Fruit fly (Drosophila melanogaster) whole organism, adult: Measurements from ENCODE around the gene Ugt35D1.

Source experiments
- CG11617 ChIP-seq: fragments of 200-800 bp; sonication (Bioruptor generic); optimal IDR thresholded peaks from 2 replicates; lab custom pipeline; 2017; ENCODE audit warnings: mild to moderate bottlenecking, missing biosample characterization, missing genetic modification reagents, missing genetic modification characterization
- CG12768 ChIP-seq: fragments of 200-800 bp; sonication (Bioruptor generic); optimal IDR thresholded peaks from 2 replicates; lab custom pipeline; 2017; ENCODE audit warnings: missing biosample characterization, missing genetic modification characterization, mild to moderate bottlenecking, moderate library complexity, missing genetic modification reagents
- CG14711 ChIP-seq: fragments of 200-800 bp; sonication (Bioruptor generic); optimal IDR thresholded peaks from 2 replicates; lab custom pipeline; 2018; ENCODE audit warnings: missing biosample characterization, mild to moderate bottlenecking, missing genetic modification characterization, moderate library complexity
- CG1620 ChIP-seq: fragments of 200-800 bp; sonication (Bioruptor generic); optimal IDR thresholded peaks from 2 replicates; lab custom pipeline; 2016; ENCODE audit warnings: missing biosample characterization, missing genetic modification characterization
- CG33017 ChIP-seq: fragments of 200-800 bp; sonication (Bioruptor generic); optimal IDR thresholded peaks from 2 replicates; lab custom pipeline; 2018; ENCODE audit warnings: missing biosample characterization, mild to moderate bottlenecking, missing genetic modification characterization, moderate library complexity
- CG5204 ChIP-seq: fragments of 200-800 bp; sonication (Bioruptor generic); optimal IDR thresholded peaks from 2 replicates; lab custom pipeline; 2016; ENCODE audit warnings: missing biosample characterization, missing genetic modification characterization
- CG7045 ChIP-seq: fragments of 200-800 bp; sonication (Bioruptor generic); optimal IDR thresholded peaks from 2 replicates; lab custom pipeline; 2017; ENCODE audit warnings: missing biosample characterization, mild to moderate bottlenecking, missing genetic modification characterization
- CG7101 ChIP-seq: fragments of 200-800 bp; sonication (Bioruptor generic); optimal IDR thresholded peaks from 2 replicates; lab custom pipeline; 2018; ENCODE audit warnings: missing biosample characterization, mild to moderate bottlenecking, missing genetic modification characterization, moderate library complexity
- Clk ChIP-seq: fragments of 200-800 bp; sonication (Bioruptor generic); optimal IDR thresholded peaks from 2 replicates; lab custom pipeline; 2017; ENCODE audit warnings: missing biosample characterization, missing genetic modification characterization
- Crg-1 ChIP-seq: fragments of 200-800 bp; sonication (Bioruptor generic); optimal IDR thresholded peaks from 2 replicates; lab custom pipeline; 2016; ENCODE audit warnings: missing biosample characterization, missing genetic modification characterization
- Hr96 ChIP-seq: fragments of 200-800 bp; sonication (Bioruptor generic); optimal IDR thresholded peaks from 2 replicates; lab custom pipeline; 2016; ENCODE audit warnings: missing biosample characterization, missing genetic modification characterization
- Mnt ChIP-seq: fragments of 200-800 bp; sonication (Bioruptor generic); optimal IDR thresholded peaks from 2 replicates; lab custom pipeline; 2016; ENCODE audit warnings: missing biosample characterization, mild to moderate bottlenecking, missing genetic modification characterization
- bab1 ChIP-seq: fragments of 200-800 bp; sonication (Bioruptor generic); optimal IDR thresholded peaks from 3 replicates; lab custom pipeline; 2019; ENCODE audit warnings: missing biosample characterization, mild to moderate bottlenecking, missing genetic modification characterization, moderate library complexity
- cic ChIP-seq: fragments of 200-800 bp; sonication (Bioruptor generic); optimal IDR thresholded peaks from 2 replicates; lab custom pipeline; 2017; ENCODE audit warnings: missing biosample characterization, mild to moderate bottlenecking, missing genetic modification characterization, moderate library complexity
- cnc ChIP-seq, 2 experiments: fragments of >200 bp; optimal IDR thresholded peaks; 2 replicates each; lab custom pipeline; 2017
- kay ChIP-seq: fragments of 200-800 bp; sonication (Bioruptor generic); peaks from one replicate; lab custom pipeline; 2016; ENCODE audit warnings: missing biosample characterization, missing genetic modification characterization, borderline replicate concordance
- ovo ChIP-seq: fragments of 200-800 bp; sonication (Bioruptor generic); optimal IDR thresholded peaks from 2 replicates; lab custom pipeline; 2016; ENCODE audit warnings: missing biosample characterization, missing genetic modification characterization
- pad ChIP-seq: fragments of 200-800 bp; sonication (Bioruptor generic); optimal IDR thresholded peaks from 3 replicates; lab custom pipeline; 2017; ENCODE audit warnings: missing biosample characterization, missing genetic modification characterization, mild to moderate bottlenecking, moderate library complexity, missing genetic modification reagents
- tj ChIP-seq: fragments of 200-800 bp; sonication (Bioruptor generic); optimal IDR thresholded peaks from 3 replicates; lab custom pipeline; 2017; ENCODE audit warnings: missing biosample characterization, mild to moderate bottlenecking, missing genetic modification characterization, moderate library complexity
- toe ChIP-seq: fragments of 200-800 bp; sonication (Bioruptor generic); optimal IDR thresholded peaks from 2 replicates; lab custom pipeline; 2016; ENCODE audit warnings: missing biosample characterization, missing genetic modification characterization

Ugt35D1 gene

DNA sequence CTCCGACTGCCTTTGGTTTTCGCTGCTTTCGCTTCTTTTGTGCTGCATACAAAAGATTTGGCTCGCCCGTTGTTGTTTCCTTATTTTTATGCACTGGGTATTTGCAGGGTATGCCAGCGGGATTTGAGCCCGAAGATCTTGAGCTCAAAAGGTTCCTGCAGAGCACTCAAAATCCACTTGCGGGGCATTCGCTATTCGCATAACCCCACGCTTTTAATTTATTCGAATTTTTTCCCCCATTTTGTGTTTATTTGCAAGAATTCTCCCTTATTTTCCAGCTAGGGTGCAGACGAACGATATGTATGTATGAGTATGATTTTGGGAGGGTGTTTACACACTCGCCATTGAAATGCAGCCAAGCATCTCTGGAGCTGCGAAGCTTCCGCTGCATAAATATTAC, 26.9 kb upstream of the Ugt35D1 start:
- TF ChIP-seq Clk (GFP tag; lab: Kevin White, UChicago) (no peak), pad (GFP tag; lab: Kevin White, UChicago) (no peak), CG14711 (tag; lab: Kevin White, UChicago) (no peak), tj (GFP tag; lab: Kevin White, UChicago) (no peak), Crg-1 (GFP tag; lab: Kevin White, UChicago) (no peak), ovo (no peak), toe (GFP tag; lab: Kevin White, UChicago) (no peak), kay (no peak), Hr96 (GFP tag; lab: Kevin White, UChicago) (no peak), CG7045 (GFP tag; lab: Kevin White, UChicago) (no peak), CG11617 (GFP tag; lab: Kevin White, UChicago) (no peak), CG12768 (no peak)

- TF ChIP-seq CG1620 (GFP tag; lab: Kevin White, UChicago) (no peak), cic (peak; percentile 69)
These were observed 25.6 kb upstream of the Ugt35D1 start for dm6 chr3R:31420675-31421074.

dm6 chr3R:31419531-31419930, 24.4 kb upstream of the Ugt35D1 start:
- TF ChIP-seq cic, result peak; percentile 11
- no peak for TF ChIP-seq Clk (GFP tag; lab: Kevin White, UChicago)

DNA sequence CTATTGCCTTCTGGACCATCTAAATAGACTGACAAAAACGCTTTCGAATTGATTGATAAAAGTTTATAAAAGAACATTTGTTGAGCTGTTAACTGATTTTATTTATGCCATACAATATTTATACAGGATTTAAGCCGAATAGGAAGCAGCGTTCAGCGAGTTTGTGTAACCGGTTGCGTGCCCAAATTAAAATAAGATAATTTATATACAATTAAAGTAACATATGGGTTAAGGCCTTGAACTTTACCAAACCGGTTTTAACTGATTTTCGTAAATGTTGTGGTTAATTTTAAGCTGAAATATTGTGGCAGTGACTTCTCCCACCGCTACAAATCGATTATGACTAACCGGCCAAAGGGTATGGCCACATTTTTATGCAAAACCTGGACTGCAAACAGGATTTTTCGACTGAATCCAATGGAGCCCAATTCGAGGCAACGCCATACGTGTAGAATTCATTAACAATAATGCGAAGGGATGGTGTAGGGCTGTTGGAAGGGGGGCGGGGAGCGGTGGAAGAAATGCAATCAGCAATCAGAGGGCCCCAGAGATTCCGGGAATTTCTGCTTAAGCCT, 14.6 kb upstream of the Ugt35D1 start:
- TF ChIP-seq Clk (GFP tag; lab: Kevin White, UChicago) (no peak), toe (GFP tag; lab: Kevin White, UChicago) (no peak), tj (GFP tag; lab: Kevin White, UChicago) (no peak), CG11617 (GFP tag; lab: Kevin White, UChicago) (no peak), CG12768 (no peak), CG7101 (tag; lab: Kevin White, UChicago) (no peak)

DNA sequence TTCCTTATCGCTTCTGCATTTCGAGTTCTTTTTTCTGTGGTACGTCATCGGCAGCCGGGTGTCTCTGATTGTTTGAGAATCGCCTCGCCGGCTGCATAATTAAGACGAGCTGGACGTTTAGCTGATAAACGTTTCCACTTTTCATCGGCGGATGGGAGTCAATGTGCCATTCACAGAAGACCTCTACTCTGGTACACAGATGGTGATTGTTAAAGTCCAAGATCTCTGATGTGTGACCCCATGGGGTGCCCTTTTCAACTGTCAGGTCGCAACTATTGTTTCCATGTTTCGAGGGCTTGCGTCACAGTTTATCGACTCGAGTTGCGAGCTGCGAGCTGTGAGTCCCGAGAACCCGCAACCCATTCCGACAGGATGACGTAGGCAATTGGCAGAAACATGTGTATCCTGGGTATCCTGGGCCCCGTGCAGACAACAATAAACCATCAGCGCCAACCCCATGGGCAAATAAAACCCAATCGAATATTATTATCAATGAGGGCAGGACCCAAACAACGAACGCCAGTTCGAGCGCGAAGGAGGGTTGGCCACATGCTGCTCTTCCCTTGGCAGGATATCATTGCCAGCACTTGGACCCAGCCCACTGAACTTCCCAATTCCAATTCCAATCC, 12.0 kb upstream of the Ugt35D1 start:
- TF ChIP-seq ovo (no peak), Crg-1 (GFP tag; lab: Kevin White, UChicago) (no peak), Clk (GFP tag; lab: Kevin White, UChicago) (no peak), CG7045 (GFP tag; lab: Kevin White, UChicago) (no peak), cnc (optimal IDR thresholded peaks at IDR 0.05; lab: Kevin White, UChicago) (no peak), pad (GFP tag; lab: Kevin White, UChicago) (no peak), cic (no peak), CG12768 (no peak), CG33017 (tag; lab: Kevin White, UChicago) (no peak), tj (GFP tag; lab: Kevin White, UChicago) (no peak), kay (no peak), CG11617 (GFP tag; lab: Kevin White, UChicago) (no peak)

- TF ChIP-seq tj (GFP tag; lab: Kevin White, UChicago) (peak; percentile 72), cic (peak; percentile 11), pad (GFP tag; lab: Kevin White, UChicago) (peak; percentile 66), bab1 (GFP tag; lab: Kevin White, UChicago) (peak; percentile 52), CG1620 (GFP tag; lab: Kevin White, UChicago) (no peak)
These were observed 10.4 kb upstream of the Ugt35D1 start, which contains the start of gene PNPase for dm6 chr3R:31405277-31406207. Gene PNPase, minus strand, starts transcription at chr3R:31405452.

- peak; percentile 80 for TF ChIP-seq cic
- peak; percentile 93 for TF ChIP-seq Mnt (GFP tag; lab: Kevin White, UChicago)
- no peak for TF ChIP-seq cnc (optimal IDR thresholded peaks at IDR 0.05; lab: Kevin White, UChicago)
- TF ChIP-seq bab1 (GFP tag; lab: Kevin White, UChicago), result peak; percentile 98
- TF ChIP-seq CG33017 (tag; lab: Kevin White, UChicago), result peak; percentile 99
- TF ChIP-seq Hr96 (GFP tag; lab: Kevin White, UChicago), result peak; percentile 85
- peak; percentile 33 for TF ChIP-seq Clk (GFP tag; lab: Kevin White, UChicago)
- peak; percentile 67 for TF ChIP-seq CG1620 (GFP tag; lab: Kevin White, UChicago)
- peak; percentile 88 for TF ChIP-seq pad (GFP tag; lab: Kevin White, UChicago)
- no peak for TF ChIP-seq kay
- TF ChIP-seq ovo, result no peak
- TF ChIP-seq CG5204, result peak; percentile 82
- TF ChIP-seq CG7101 (tag; lab: Kevin White, UChicago), result peak; percentile 99
- peak; percentile 72 for TF ChIP-seq CG11617 (GFP tag; lab: Kevin White, UChicago)
- TF ChIP-seq toe (GFP tag; lab: Kevin White, UChicago), result peak; percentile 80
- peak; percentile 92 for TF ChIP-seq CG7045 (GFP tag; lab: Kevin White, UChicago)
- peak; percentile 51 for TF ChIP-seq tj (GFP tag; lab: Kevin White, UChicago)
- TF ChIP-seq Crg-1 (GFP tag; lab: Kevin White, UChicago), result peak; percentile 92
- TF ChIP-seq CG14711 (tag; lab: Kevin White, UChicago), result peak; percentile 98
- TF ChIP-seq CG12768, result peak; percentile 98
These were observed 9.6 kb upstream of the Ugt35D1 start, which contains the start of gene Gprk2 for dm6 chr3R:31404499-31405276. Gene Gprk2, plus strand, starts transcription at chr3R:31405245.
